Worm (Caenorhabditis elegans) whole organism, L1 larva: ENCODE measurements around the gene F58E6.6.

Experiments
- C16A3.4 ChIP-seq: fragments of 150-350 bp; optimal IDR thresholded peaks from 2 replicates; lab custom pipeline; 2014; ENCODE audit warnings: missing biosample characterization, missing genetic modification characterization
- C34B4.2 ChIP-seq: sonication (generic microtip); optimal IDR thresholded peaks from 2 replicates; lab custom pipeline; 2017; ENCODE audit warnings: mild to moderate bottlenecking, missing genetic modification characterization, missing compliant biosample characterization
- F16B12.6 ChIP-seq: fragments of 150-350 bp; optimal IDR thresholded peaks from 2 replicates; lab custom pipeline; 2014; ENCODE audit warnings: missing biosample characterization, missing genetic modification characterization
- ceh-63 ChIP-seq: fragments of 200-800 bp; sonication (Bioruptor generic); optimal IDR thresholded peaks from 2 replicates; lab custom pipeline; 2018; ENCODE audit warnings: mild to moderate bottlenecking, missing genetic modification characterization, missing compliant biosample characterization
- ceh-82 ChIP-seq, 3 experiments: fragments of 150-350 bp in 1 of 3; sonication (generic microtip) in 2 of 3; optimal IDR thresholded peaks; 2 replicates each; lab custom pipeline; 2014 to 2017; ENCODE audit warnings: missing biosample characterization in 3 of 3, missing genetic modification characterization in 3 of 3
- ces-1 ChIP-seq: fragments of 150-350 bp; optimal IDR thresholded peaks from 2 replicates; lab custom pipeline; 2014; ENCODE audit warnings: missing biosample characterization, missing genetic modification reagents, missing genetic modification characterization
- dsc-1 ChIP-seq: sonication (generic microtip); optimal IDR thresholded peaks from 2 replicates; lab custom pipeline; 2016; ENCODE audit warnings: mild to moderate bottlenecking, missing genetic modification characterization, missing compliant biosample characterization
- efl-1 ChIP-seq, 4 experiments: fragments of 150-350 bp; optimal IDR thresholded peaks in 3 of 4; peaks in 1 of 4; 1 replicate in 1 of 4; 2 replicates in 3 of 4; lab custom pipeline; 2014; ENCODE audit warnings: missing biosample characterization in 2 of 4, missing genetic modification characterization in 2 of 4, missing genetic modification reagents in 2 of 4
- efl-3 ChIP-seq: fragments of 200-800 bp; sonication (Bioruptor generic); optimal IDR thresholded peaks from 2 replicates; lab custom pipeline; 2018; ENCODE audit warnings: mild to moderate bottlenecking, missing genetic modification characterization, missing compliant biosample characterization
- elt-2 ChIP-seq: sonication (generic microtip); optimal IDR thresholded peaks from 2 replicates; lab custom pipeline; 2016; ENCODE audit warnings: missing genetic modification characterization, mild to moderate bottlenecking, inconsistent platforms, missing compliant biosample characterization, missing genetic modification reagents
- elt-3 ChIP-seq, 6 experiments: fragments of 150-350 bp in 1 of 6; sonication (generic microtip); optimal IDR thresholded peaks; 2 replicates each; lab custom pipeline; 2017 to 2018; ENCODE audit warnings: missing biosample characterization in 6 of 6, missing genetic modification characterization in 6 of 6, inconsistent platforms in 1 of 6
- fkh-10 ChIP-seq: sonication (generic microtip); optimal IDR thresholded peaks from 2 replicates; lab custom pipeline; 2017; ENCODE audit warnings: missing biosample characterization, missing genetic modification reagents, missing genetic modification characterization
- fkh-4 ChIP-seq: sonication (generic microtip); optimal IDR thresholded peaks from 2 replicates; lab custom pipeline; 2016; ENCODE audit warnings: missing compliant biosample characterization, missing genetic modification characterization, borderline replicate concordance
- hlh-4 ChIP-seq: sonication (generic microtip); optimal IDR thresholded peaks from 2 replicates; lab custom pipeline; 2016; ENCODE audit warnings: mild to moderate bottlenecking, missing genetic modification characterization, missing compliant biosample characterization
- hpl-2 ChIP-seq: fragments of 150-350 bp; optimal IDR thresholded peaks from 2 replicates; lab custom pipeline; 2014; ENCODE audit warnings: missing biosample characterization, missing genetic modification reagents, missing genetic modification characterization
- lin-13 ChIP-seq: fragments of 150-350 bp; optimal IDR thresholded peaks from 2 replicates; lab custom pipeline; 2014; ENCODE audit warnings: missing biosample characterization, missing genetic modification reagents, missing genetic modification characterization
- lin-14 ChIP-seq: fragments of 200-800 bp; sonication (Bioruptor generic); optimal IDR thresholded peaks from 2 replicates; lab custom pipeline; 2018; ENCODE audit warnings: mild to moderate bottlenecking, missing genetic modification characterization, moderate library complexity, missing compliant biosample characterization
- lsy-2 ChIP-seq, 2 experiments: fragments of 150-350 bp; optimal IDR thresholded peaks; 2 replicates each; lab custom pipeline; 2014; ENCODE audit warnings: missing biosample characterization in 2 of 2, missing genetic modification characterization in 2 of 2
- mab-9 ChIP-seq: fragments of 200-800 bp; sonication (Bioruptor generic); IDR thresholded peaks from 2 replicates; pipeline ENCODE4 v1.3.6; 2022; ENCODE audit warnings: missing genetic modification reagents, missing genetic modification characterization, missing compliant biosample characterization
- mef-2 ChIP-seq: fragments of 150-350 bp; optimal IDR thresholded peaks from 2 replicates; lab custom pipeline; 2014; ENCODE audit warnings: missing biosample characterization, missing genetic modification characterization
- nhr-11 ChIP-seq: fragments of 150-350 bp; optimal IDR thresholded peaks from 2 replicates; lab custom pipeline; 2014; ENCODE audit warnings: missing biosample characterization, missing genetic modification characterization
- nhr-19 ChIP-seq: fragments of 200-800 bp; sonication (Bioruptor generic); conservative IDR thresholded peaks from 2 replicates; pipeline ENCODE4 v1.3.6; 2022; ENCODE audit warnings: missing genetic modification characterization, missing compliant biosample characterization
- nhr-28 ChIP-seq: fragments of 150-350 bp; optimal IDR thresholded peaks from 2 replicates; lab custom pipeline; 2014; ENCODE audit warnings: missing biosample characterization, missing genetic modification characterization
- nhr-47 ChIP-seq: sonication (generic microtip); optimal IDR thresholded peaks from 2 replicates; lab custom pipeline; 2016; ENCODE audit warnings: mild to moderate bottlenecking, missing genetic modification characterization, moderate library complexity, missing compliant biosample characterization
- nhr-71 ChIP-seq: sonication (generic microtip); optimal IDR thresholded peaks from 2 replicates; lab custom pipeline; 2016; ENCODE audit warnings: mild to moderate bottlenecking, missing genetic modification characterization, moderate library complexity, missing compliant biosample characterization
- nhr-77 ChIP-seq: fragments of 150-350 bp; optimal IDR thresholded peaks from 2 replicates; lab custom pipeline; 2014; ENCODE audit warnings: missing biosample characterization, missing genetic modification characterization
- nhr-84 ChIP-seq: sonication (generic microtip); optimal IDR thresholded peaks from 2 replicates; lab custom pipeline; 2017; ENCODE audit warnings: missing biosample characterization, missing genetic modification characterization
- pag-3 ChIP-seq: sonication (generic microtip); optimal IDR thresholded peaks from 2 replicates; lab custom pipeline; 2017; ENCODE audit warnings: missing genetic modification characterization, mild to moderate bottlenecking, missing compliant biosample characterization, antibody characterized with exemption, borderline replicate concordance; ENCODE audit not compliant: insufficient read depth
- pax-3 ChIP-seq: fragments of 200-800 bp; sonication (Bioruptor generic); optimal IDR thresholded peaks from 2 replicates; lab custom pipeline; 2018; ENCODE audit warnings: mild to moderate bottlenecking, missing genetic modification characterization, moderate library complexity, missing compliant biosample characterization
- rnt-1 ChIP-seq: sonication (generic microtip); optimal IDR thresholded peaks from 2 replicates; lab custom pipeline; 2016; ENCODE audit warnings: mild to moderate bottlenecking, missing genetic modification characterization, moderate library complexity, missing compliant biosample characterization
- snpc-4 ChIP-seq: fragments of 150-350 bp; optimal IDR thresholded peaks from 2 replicates; lab custom pipeline; 2014; ENCODE audit warnings: missing biosample characterization, missing genetic modification characterization
- sox-4 ChIP-seq: sonication (generic microtip); optimal IDR thresholded peaks from 2 replicates; lab custom pipeline; 2016; ENCODE audit warnings: missing genetic modification characterization, missing compliant biosample characterization
- swsn-7 ChIP-seq: sonication (generic microtip); optimal IDR thresholded peaks from 2 replicates; lab custom pipeline; 2016; ENCODE audit warnings: missing genetic modification characterization, missing compliant biosample characterization
- tbx-2 ChIP-seq: sonication (generic microtip); optimal IDR thresholded peaks from 2 replicates; lab custom pipeline; 2016; ENCODE audit warnings: missing genetic modification characterization, missing compliant biosample characterization
- unc-130 ChIP-seq: fragments of 150-350 bp; optimal IDR thresholded peaks from 2 replicates; lab custom pipeline; 2017; ENCODE audit warnings: missing biosample characterization, missing genetic modification characterization, inconsistent platforms
- unc-30 ChIP-seq: sonication (generic microtip); optimal IDR thresholded peaks from 2 replicates; lab custom pipeline; 2017; ENCODE audit warnings: missing biosample characterization, missing genetic modification characterization
- vab-15 ChIP-seq: sonication (generic microtip); optimal IDR thresholded peaks from 2 replicates; lab custom pipeline; 2017; ENCODE audit warnings: missing genotype, mild to moderate bottlenecking, missing genetic modification characterization, missing compliant biosample characterization
- ztf-11 ChIP-seq, 2 experiments: sonication (generic microtip); optimal IDR thresholded peaks; 2 replicates each; lab custom pipeline; 2016 to 2017; ENCODE audit warnings: missing genetic modification characterization in 2 of 2, missing biosample characterization in 1 of 2, missing compliant biosample characterization in 1 of 2

Gene F58E6.6

ce11 chrV:9771311-9771710 lies 18.5 kb upstream of the F58E6.6 start:
- no peak for TF ChIP-seq ztf-11 (tag; optimal IDR thresholded peaks at IDR 0.05; lab: Kevin White, UChicago)
- no peak for TF ChIP-seq C16A3.4 (tag; lab: Kevin White, UChicago)
- TF ChIP-seq rnt-1 (tag; lab: Kevin White, UChicago), result no peak
- no peak for TF ChIP-seq C34B4.2 (tag; lab: Kevin White, UChicago)
- no peak for TF ChIP-seq nhr-28 (tag; lab: Kevin White, UChicago)
- no peak for TF ChIP-seq elt-2 (tag; lab: Kevin White, UChicago)
- no peak for TF ChIP-seq mef-2
- TF ChIP-seq ceh-63 (GFP tag; lab: Kevin White, UChicago), result no peak
- no peak for TF ChIP-seq sox-4 (tag; lab: Kevin White, UChicago)
- no peak for TF ChIP-seq unc-30 (tag; lab: Kevin White, UChicago)
- TF ChIP-seq, all 84 proteins: peak for 0

- no peak for TF ChIP-seq nhr-77
- TF ChIP-seq ceh-82 (tag; optimal IDR thresholded peaks at IDR 0.05; lab: Kevin White, UChicago), result peak in 1 of 3 experiments; percentile 28
- TF ChIP-seq C16A3.4 (tag; lab: Kevin White, UChicago), result no peak
- peak; percentile 35 for TF ChIP-seq tbx-2 (tag; lab: Kevin White, UChicago)
- peak; percentile 80 for TF ChIP-seq lin-14 (GFP tag; lab: Kevin White, UChicago)
- no peak for TF ChIP-seq lin-13 (GFP tag; lab: Kevin White, UChicago)
- TF ChIP-seq pax-3 (tag; lab: Kevin White, UChicago), result no peak
- TF ChIP-seq nhr-47 (tag; lab: Kevin White, UChicago), result peak; percentile 50
- TF ChIP-seq elt-2 (tag; lab: Kevin White, UChicago), result no peak
- TF ChIP-seq lsy-2 (tag; optimal IDR thresholded peaks at IDR 0.05; lab: Kevin White, UChicago), result peak in 1 of 2 experiments; percentile 53
- no peak for TF ChIP-seq nhr-11
- TF ChIP-seq nhr-71 (tag; lab: Kevin White, UChicago), result peak; percentile 30
- TF ChIP-seq swsn-7 (tag; lab: Kevin White, UChicago), result peak; percentile 16
- TF ChIP-seq F16B12.6 (tag; lab: Kevin White, UChicago), result no peak
- TF ChIP-seq efl-1 (optimal IDR thresholded peaks at IDR 0.05; lab: Kevin White, UChicago), result no peak
- peak in 1 of 2 experiments; percentile 76 for TF ChIP-seq efl-1 (GFP tag; optimal IDR thresholded peaks at IDR 0.05 in 1 of 2; lab: Kevin White, UChicago)
- peak; percentile 100 for TF ChIP-seq ces-1 (GFP tag; lab: Kevin White, UChicago)
- TF ChIP-seq fkh-10 (GFP tag; lab: Kevin White, UChicago), result peak; percentile 88
- TF ChIP-seq vab-15, result no peak
- no peak for TF ChIP-seq fkh-4
- no peak for TF ChIP-seq pag-3 (tag; lab: Kevin White, UChicago)
Observed at ce11 chrV:9768828-9769778, 16.3 kb upstream of the F58E6.6 start, which contains the start of gene unc-42. Gene unc-42, minus strand, starts transcription at chrV:9769391.

- TF ChIP-seq efl-1 (optimal IDR thresholded peaks at IDR 0.05; lab: Kevin White, UChicago), result no peak
- TF ChIP-seq efl-1 (GFP tag; optimal IDR thresholded peaks at IDR 0.05 in 1 of 2; lab: Kevin White, UChicago), result peak in 1 of 2 experiments; percentile 58
- no peak for TF ChIP-seq hpl-2
- no peak for TF ChIP-seq snpc-4 (tag; lab: Kevin White, UChicago)
- TF ChIP-seq ces-1 (GFP tag; lab: Kevin White, UChicago), result peak; percentile 97
- no peak for TF ChIP-seq efl-3 (GFP tag; lab: Kevin White, UChicago)
- peak; percentile 34 for TF ChIP-seq fkh-10 (GFP tag; lab: Kevin White, UChicago)
- TF ChIP-seq lin-14 (GFP tag; lab: Kevin White, UChicago), result peak; percentile 22
- TF ChIP-seq, all 84 proteins: peak for 4
Observed at ce11 chrV:9767941-9768340, 15.1 kb upstream of the F58E6.6 start.

ce11 chrV:9765622-9766021 lies 12.8 kb upstream of the F58E6.6 start:
- TF ChIP-seq nhr-84 (tag; lab: Kevin White, UChicago) (no peak), lin-14 (GFP tag; lab: Kevin White, UChicago) (peak; percentile 88), dsc-1 (tag; lab: Kevin White, UChicago) (no peak), tbx-2 (tag; lab: Kevin White, UChicago) (peak; percentile 17), lsy-2 (tag; optimal IDR thresholded peaks at IDR 0.05; lab: Kevin White, UChicago) (peak; percentile 48 to 85), hlh-4 (no peak), efl-1 (optimal IDR thresholded peaks at IDR 0.05; lab: Kevin White, UChicago) (peak in 1 of 2 experiments; percentile 8), efl-1 (GFP tag; optimal IDR thresholded peaks at IDR 0.05 in 1 of 2; lab: Kevin White, UChicago) (no peak), ces-1 (GFP tag; lab: Kevin White, UChicago) (peak; percentile 100), nhr-47 (tag; lab: Kevin White, UChicago) (peak; percentile 30), snpc-4 (tag; lab: Kevin White, UChicago) (no peak), nhr-71 (tag; lab: Kevin White, UChicago) (peak; percentile 42), elt-3 (tag; optimal IDR thresholded peaks at IDR 0.05; lab: Kevin White, UChicago) (no peak), nhr-19 (GFP tag; lab: Robert Waterston, UW) (no peak), swsn-7 (tag; lab: Kevin White, UChicago) (peak; percentile 15), unc-130 (tag; lab: Kevin White, UChicago) (no peak), fkh-10 (GFP tag; lab: Kevin White, UChicago) (peak; percentile 98), mab-9 (GFP tag; lab: Robert Waterston, UW) (no peak)
